In the genomic region with DNA sequence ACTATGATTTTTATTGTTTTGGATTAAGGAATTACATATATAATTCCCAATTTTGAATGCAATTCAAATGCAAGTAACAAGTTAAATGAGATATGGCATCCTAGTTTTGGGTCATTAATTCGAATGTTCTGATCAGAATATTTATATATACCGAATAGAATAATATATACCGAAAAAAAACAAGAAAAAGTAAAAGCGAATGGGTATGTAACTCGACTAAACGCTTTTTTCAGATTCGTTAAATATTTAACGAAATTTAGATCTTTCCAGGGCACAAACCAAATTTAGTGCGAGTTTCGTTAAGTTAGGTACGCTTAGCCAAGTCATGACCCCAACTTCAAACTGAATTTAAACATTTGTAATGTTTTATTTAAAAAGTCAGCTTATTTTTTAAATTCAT, we compare ENCODE assay signal across 1 fruit fly cellular context.
A peak's percentile ranks its signal among the peaks of the same experiment; 100 is the strongest.
TF ChIP-seq lines count a peak whose summit lies in the region.

No protein-coding gene starts in this region.

TF ChIP-seq in whole organism, embryonic, 481 proteins besides CTCF, POLR2A, EP300 and RAD21 (continued from another document):
- no peak for TF ChIP-seq CG1832 (GFP tag; optimal IDR thresholded peaks at IDR 0.05; lab: Kevin White, UChicago)
- no peak for TF ChIP-seq Ets97D (GFP tag; optimal IDR thresholded peaks at IDR 0.05; lab: Kevin White, UChicago)
- TF ChIP-seq schlank (tag; optimal IDR thresholded peaks at IDR 0.05; lab: Kevin White, UChicago) = no peak
- TF ChIP-seq btn (GFP tag; optimal IDR thresholded peaks at IDR 0.05; lab: Kevin White, UChicago) = no peak
- TF ChIP-seq CG8388 (GFP tag; optimal IDR thresholded peaks at IDR 0.05; lab: Kevin White, UChicago) = no peak
- TF ChIP-seq CG14441 (GFP tag; IDR thresholded peaks at IDR 0.05; lab: Robert Waterston, UW) = no peak
- peak; percentile 6 for TF ChIP-seq CG14710 (tag; optimal IDR thresholded peaks at IDR 0.05; lab: Kevin White, UChicago)
- no peak for TF ChIP-seq hkb (optimal IDR thresholded peaks at IDR 0.05; lab: Kevin White, UChicago)
- no peak for TF ChIP-seq hkb (GFP tag; IDR thresholded peaks at IDR 0.05; lab: Robert Waterston, UW)
- no peak for TF ChIP-seq Hmr (GFP tag; optimal IDR thresholded peaks at IDR 0.05; lab: Kevin White, UChicago)
- TF ChIP-seq E2f2 (GFP tag; IDR thresholded peaks at IDR 0.05; lab: Robert Waterston, UW) = peak; percentile 58
- peak; percentile 13 for TF ChIP-seq trem (tag; optimal IDR thresholded peaks at IDR 0.05; lab: Kevin White, UChicago)
- TF ChIP-seq CG30431 (GFP tag; optimal IDR thresholded peaks at IDR 0.05; lab: Kevin White, UChicago) = no peak
- TF ChIP-seq Lhr (GFP tag; optimal IDR thresholded peaks at IDR 0.05; lab: Kevin White, UChicago) = peak; percentile 0
- TF ChIP-seq Opbp (GFP tag; IDR thresholded peaks at IDR 0.05; lab: Robert Waterston, UW; ENCODE audit: partially characterized antibody) = no peak
- peak; percentile 57 for TF ChIP-seq stwl (tag; optimal IDR thresholded peaks at IDR 0.05; lab: Kevin White, UChicago)
- TF ChIP-seq CG14860 (GFP tag; IDR thresholded peaks at IDR 0.05; lab: Robert Waterston, UW; ENCODE audit: partially characterized antibody) = no peak
- TF ChIP-seq Eip74EF (GFP tag; optimal IDR thresholded peaks at IDR 0.05; lab: Kevin White, UChicago) = no peak
- peak; percentile 9 for TF ChIP-seq CG2712 (tag; optimal IDR thresholded peaks at IDR 0.05; lab: Kevin White, UChicago)
